Fruit fly (Drosophila melanogaster): ENCODE results near the gene CG3909.
A peak's percentile ranks its signal among the peaks of the same experiment; 100 is the strongest.

CG3909 gene

DNA sequence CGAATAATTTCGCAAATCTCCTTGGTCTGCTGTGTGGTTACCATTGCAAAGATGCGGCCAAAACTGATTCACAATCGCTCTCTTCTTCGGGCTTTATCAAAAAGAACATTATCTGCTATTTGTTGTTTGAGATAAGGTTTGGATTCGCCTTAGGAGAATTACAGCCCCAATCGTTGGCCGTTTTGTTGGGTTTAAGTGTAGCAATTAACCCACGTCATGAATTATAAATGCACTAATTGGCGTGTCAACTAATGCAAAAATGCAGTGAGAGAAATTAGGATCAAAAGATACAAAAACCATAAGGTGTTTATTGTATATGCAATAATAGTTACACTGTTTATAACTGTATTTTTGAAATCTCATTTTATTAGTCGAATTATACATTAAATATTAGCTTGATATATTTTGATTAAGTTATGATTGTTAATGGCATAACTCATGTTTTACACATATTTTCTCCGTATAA, 32.3 kb downstream of the CG3909 start, which contains the start of gene Alp13:
Alp13 (minus strand) TSS at position 51 of the 466 bp plus-strand sequence.
- TF ChIP-seq Pif1B (GFP tag; optimal IDR thresholded peaks at IDR 0.05) (no peak), CG34367 (tag; optimal IDR thresholded peaks at IDR 0.05) (no peak), CG9948 (tag; optimal IDR thresholded peaks at IDR 0.05) (no peak), Pif1A (GFP tag; optimal IDR thresholded peaks at IDR 0.05) (no peak), rn (GFP tag; IDR thresholded peaks at IDR 0.05) (no peak), CG15710 (tag; optimal IDR thresholded peaks at IDR 0.05) (no peak), Snoo (tag; optimal IDR thresholded peaks at IDR 0.05) (no peak), CG32121 (GFP tag; IDR thresholded peaks at IDR 0.05) (no peak), CG13204 (GFP tag; optimal IDR thresholded peaks at IDR 0.05) (no peak), CG14655 (GFP tag; optimal IDR thresholded peaks at IDR 0.05) (no peak), CG12605 (GFP tag; IDR thresholded peaks at IDR 0.05) (no peak), Ets98B (GFP tag; IDR thresholded peaks at IDR 0.05) (no peak), CG4496 (GFP tag; IDR thresholded peaks at IDR 0.05) (no peak), EcR (GFP tag; optimal IDR thresholded peaks at IDR 0.05) (no peak), CG10348 (GFP tag; IDR thresholded peaks at IDR 0.05) (no peak), fd96Ca (GFP tag; IDR thresholded peaks at IDR 0.05) (no peak), CG8301 (tag; optimal IDR thresholded peaks at IDR 0.05) (no peak), CG8159 (tag; optimal IDR thresholded peaks at IDR 0.05) (no peak), D1 (tag; optimal IDR thresholded peaks at IDR 0.05) (no peak)

DNA sequence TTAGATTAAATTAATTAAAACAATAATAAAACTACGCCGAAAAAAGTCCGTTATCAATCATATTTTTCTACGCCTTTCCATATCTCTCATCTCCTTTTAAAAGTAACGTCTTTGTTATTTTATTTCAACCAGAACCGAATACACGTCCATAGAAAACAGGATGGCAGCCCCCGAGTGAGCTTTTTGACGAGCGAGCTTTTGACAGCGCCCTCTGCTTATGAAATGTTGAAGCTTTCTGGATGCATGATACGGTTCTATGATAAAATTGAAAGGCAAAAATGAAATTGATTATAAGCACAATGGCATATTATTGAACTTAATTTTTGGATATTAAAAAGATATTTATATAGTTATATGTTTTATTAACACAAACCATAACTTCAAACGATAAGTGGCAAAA, 33.6 kb downstream of the CG3909 start:
- TF ChIP-seq rn (GFP tag; IDR thresholded peaks at IDR 0.05), result no peak
- TF ChIP-seq CG34367 (tag; optimal IDR thresholded peaks at IDR 0.05), result no peak
- TF ChIP-seq D1 (tag; optimal IDR thresholded peaks at IDR 0.05), result peak; percentile 21
- no peak for TF ChIP-seq CG32121 (GFP tag; IDR thresholded peaks at IDR 0.05)

DNA sequence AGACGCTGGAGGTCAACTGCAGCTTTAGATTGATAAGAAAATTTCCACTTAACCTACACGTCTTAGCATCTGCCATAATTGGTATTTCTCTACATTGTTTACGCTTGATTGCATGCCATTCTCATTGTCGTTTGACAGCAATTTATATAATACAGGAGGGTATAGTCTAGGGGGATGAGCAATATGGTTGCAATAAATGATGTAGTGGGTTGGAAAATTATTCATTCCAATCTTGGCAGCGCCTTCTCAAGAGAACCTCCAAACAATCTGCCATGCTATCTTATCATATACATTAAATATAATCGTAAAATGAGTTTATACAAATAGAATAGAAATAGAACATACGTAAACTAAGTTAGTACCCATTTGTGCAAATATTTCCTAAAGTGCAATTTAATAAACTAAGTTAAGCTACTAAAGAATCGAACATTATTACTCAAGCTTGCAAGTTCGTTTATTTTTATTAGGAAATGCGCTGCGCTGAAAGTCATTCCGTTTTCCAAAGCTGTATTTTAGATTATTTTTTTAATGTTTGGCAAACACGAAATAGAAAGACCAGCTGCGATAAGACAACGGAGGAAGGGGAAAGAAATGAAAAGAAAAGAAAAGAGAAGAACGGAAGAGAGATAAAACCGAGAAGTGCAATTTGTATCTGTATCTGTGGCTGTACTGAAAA, 35.5 kb downstream of the CG3909 start:
- TF ChIP-seq CG14655 (GFP tag; optimal IDR thresholded peaks at IDR 0.05), result no peak

DNA sequence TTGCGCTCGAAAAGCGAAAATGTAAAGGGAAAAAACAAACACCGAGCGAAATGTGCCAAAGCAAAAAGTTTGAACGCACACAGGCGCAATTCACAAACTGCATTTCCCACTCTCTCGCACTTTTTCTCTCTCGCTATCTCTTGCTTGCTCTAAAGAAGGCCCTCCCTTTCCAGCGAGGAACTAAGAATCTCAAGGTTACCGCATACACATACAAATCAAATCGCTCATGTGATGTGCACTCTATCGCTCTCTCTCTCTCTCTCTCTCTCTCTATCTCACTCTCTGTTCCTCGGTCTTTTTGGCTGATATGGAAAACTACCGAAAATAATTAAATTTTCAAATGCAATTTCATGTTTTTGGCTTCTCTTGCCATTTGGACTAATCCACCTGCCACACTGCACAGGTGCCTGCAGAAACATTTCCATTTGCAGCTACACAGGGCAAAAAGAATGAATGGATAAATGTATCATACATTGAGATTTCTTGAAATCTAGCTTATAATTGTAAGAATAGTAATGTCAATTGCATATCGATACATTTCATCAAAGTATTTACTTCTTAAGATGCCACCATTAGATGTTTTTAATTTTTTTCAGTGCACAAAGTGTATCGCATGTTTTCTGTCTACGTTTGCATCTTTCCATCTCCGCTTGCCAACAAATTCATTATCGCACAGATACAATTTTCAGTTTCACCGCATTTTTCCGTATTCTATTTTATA, 36.4 kb downstream of the CG3909 start:
- peak; percentile 58 for TF ChIP-seq CG12605 (GFP tag; IDR thresholded peaks at IDR 0.05)
- peak; percentile 81 for TF ChIP-seq CG17806 (tag; optimal IDR thresholded peaks at IDR 0.05)
- TF ChIP-seq CG34367 (tag; optimal IDR thresholded peaks at IDR 0.05), result peak; percentile 78
- peak; percentile 87 for TF ChIP-seq CG4496 (GFP tag; IDR thresholded peaks at IDR 0.05)
- TF ChIP-seq CG14655 (GFP tag; optimal IDR thresholded peaks at IDR 0.05), result peak; percentile 54
- peak; percentile 37 for TF ChIP-seq gl (tag; optimal IDR thresholded peaks at IDR 0.05)
- TF ChIP-seq CG8159 (tag; optimal IDR thresholded peaks at IDR 0.05), result peak; percentile 71
- peak; percentile 81 for TF ChIP-seq CG9948 (tag; optimal IDR thresholded peaks at IDR 0.05)
- peak; percentile 54; the same call in 1 of the 2 replicates for TF ChIP-seq rn (GFP tag; IDR thresholded peaks at IDR 0.05)
- peak; percentile 66 for TF ChIP-seq Pif1A (GFP tag; optimal IDR thresholded peaks at IDR 0.05)
- TF ChIP-seq CG32121 (GFP tag; IDR thresholded peaks at IDR 0.05), result peak; percentile 88
- TF ChIP-seq CG15710 (tag; optimal IDR thresholded peaks at IDR 0.05), result peak; percentile 70
- TF ChIP-seq EcR (GFP tag; optimal IDR thresholded peaks at IDR 0.05), result peak; percentile 32
- peak; percentile 64 for TF ChIP-seq CG8301 (tag; optimal IDR thresholded peaks at IDR 0.05)
- TF ChIP-seq Pif1B (GFP tag; optimal IDR thresholded peaks at IDR 0.05), result peak; percentile 29
- TF ChIP-seq CG10348 (GFP tag; IDR thresholded peaks at IDR 0.05), result peak; percentile 57
- TF ChIP-seq Ets98B (GFP tag; IDR thresholded peaks at IDR 0.05), result peak; percentile 85
- peak; percentile 24 for TF ChIP-seq Snoo (tag; optimal IDR thresholded peaks at IDR 0.05)
- TF ChIP-seq D1 (tag; optimal IDR thresholded peaks at IDR 0.05), result no peak
- no peak for TF ChIP-seq CG13204 (GFP tag; optimal IDR thresholded peaks at IDR 0.05)
- no peak for TF ChIP-seq fd96Ca (GFP tag; IDR thresholded peaks at IDR 0.05)

DNA sequence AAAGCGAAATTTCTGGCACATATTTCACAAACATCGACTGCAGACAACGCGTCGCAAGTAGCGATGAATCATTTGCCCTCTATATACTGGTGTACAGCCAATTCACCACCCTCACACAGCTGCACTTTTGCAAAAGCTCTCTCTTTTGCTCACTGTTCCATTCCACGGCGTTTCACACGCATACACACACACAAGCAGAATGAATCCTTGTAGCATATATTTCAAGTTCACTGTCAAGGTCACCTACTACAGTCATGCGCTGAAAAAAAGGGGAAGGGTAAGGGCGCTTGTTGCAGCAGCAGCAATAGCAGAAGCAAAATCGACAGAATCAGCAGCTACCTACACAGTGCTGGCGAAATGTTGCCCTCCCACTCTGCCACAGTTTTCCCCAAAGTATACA, 37.6 kb downstream of the CG3909 start:
- TF ChIP-seq EcR (GFP tag; optimal IDR thresholded peaks at IDR 0.05) (peak; percentile 87), CG4496 (GFP tag; IDR thresholded peaks at IDR 0.05) (0 out of 3 replicates have a peak, but pooled peaks have one; percentile 35), CG8301 (tag; optimal IDR thresholded peaks at IDR 0.05) (no peak), CG32121 (GFP tag; IDR thresholded peaks at IDR 0.05) (0 out of 2 replicates have a peak, but pooled peaks have one; percentile 28)

DNA sequence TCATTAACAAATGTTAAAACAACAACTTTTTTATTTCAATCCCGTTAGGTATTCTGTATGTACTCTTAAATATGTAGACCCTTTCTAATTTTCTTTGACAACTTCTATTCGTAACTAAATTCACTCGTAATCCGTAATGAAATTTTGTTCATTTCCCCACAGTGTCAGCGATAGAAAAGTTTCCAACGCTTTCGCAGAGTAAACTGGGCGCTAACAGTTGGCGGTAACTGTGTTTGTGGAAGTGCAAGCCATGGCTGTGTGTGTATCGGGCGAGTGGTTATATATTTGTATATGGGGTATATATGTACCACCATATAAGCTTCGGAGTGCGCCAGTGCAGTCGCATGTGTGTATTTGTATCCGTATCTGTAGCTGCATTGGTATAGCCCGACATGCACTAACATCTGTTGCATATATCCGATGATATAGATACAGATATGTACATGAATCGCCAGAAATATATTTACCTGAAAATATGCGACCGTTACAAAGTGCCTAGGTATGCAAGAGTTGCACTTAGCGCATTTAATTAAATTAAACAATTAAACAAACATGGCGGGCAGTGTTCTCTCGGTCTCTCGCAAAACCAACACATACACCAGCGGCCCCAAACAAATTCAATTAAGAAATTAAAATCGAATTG, 38.5 kb downstream of the CG3909 start:
- no peak for TF ChIP-seq Snoo (tag; optimal IDR thresholded peaks at IDR 0.05)
- no peak for TF ChIP-seq CG12605 (GFP tag; IDR thresholded peaks at IDR 0.05)
- TF ChIP-seq CG34367 (tag; optimal IDR thresholded peaks at IDR 0.05), result no peak
- peak; percentile 7 for TF ChIP-seq CG15710 (tag; optimal IDR thresholded peaks at IDR 0.05)
- TF ChIP-seq CG10348 (GFP tag; IDR thresholded peaks at IDR 0.05), result no peak
- no peak for TF ChIP-seq Pif1B (GFP tag; optimal IDR thresholded peaks at IDR 0.05)
- TF ChIP-seq CG17806 (tag; optimal IDR thresholded peaks at IDR 0.05), result peak; percentile 6
- TF ChIP-seq CG13204 (GFP tag; optimal IDR thresholded peaks at IDR 0.05), result no peak
- no peak for TF ChIP-seq rn (GFP tag; IDR thresholded peaks at IDR 0.05)
- TF ChIP-seq CG4496 (GFP tag; IDR thresholded peaks at IDR 0.05), result peak; percentile 53; the same call in 1 of the 3 replicates
- no peak for TF ChIP-seq Ets98B (GFP tag; IDR thresholded peaks at IDR 0.05)
- peak; percentile 28 for TF ChIP-seq EcR (GFP tag; optimal IDR thresholded peaks at IDR 0.05)
- TF ChIP-seq CG8301 (tag; optimal IDR thresholded peaks at IDR 0.05), result no peak
- no peak for TF ChIP-seq CG9948 (tag; optimal IDR thresholded peaks at IDR 0.05)
- no peak for TF ChIP-seq CG14655 (GFP tag; optimal IDR thresholded peaks at IDR 0.05)
- TF ChIP-seq fd96Ca (GFP tag; IDR thresholded peaks at IDR 0.05), result peak; percentile 9; the same call in 1 of the 3 replicates
- TF ChIP-seq D1 (tag; optimal IDR thresholded peaks at IDR 0.05), result no peak
- no peak for TF ChIP-seq Pif1A (GFP tag; optimal IDR thresholded peaks at IDR 0.05)
- no peak for TF ChIP-seq CG8159 (tag; optimal IDR thresholded peaks at IDR 0.05)
- no peak for TF ChIP-seq gl (tag; optimal IDR thresholded peaks at IDR 0.05)
- TF ChIP-seq CG32121 (GFP tag; IDR thresholded peaks at IDR 0.05), result no peak

All from whole organism, pupa.